Worm (Caenorhabditis elegans) whole organism, L4 larva: ENCODE results near the gene madf-4.
"Not testable (repeated sequence)": the region's sequence is repeated elsewhere in the genome, so short reads cannot be mapped to it uniquely, and the experiment has no call there.

Source experiments
- F10B5.3 ChIP-seq: sonication (generic microtip); optimal IDR thresholded peaks from 2 replicates; lab custom pipeline; 2016; ENCODE audit warnings: mild to moderate bottlenecking, missing genetic modification characterization, missing compliant biosample characterization
- F44E2.7 ChIP-seq: fragments of 200-800 bp; sonication (Bioruptor generic); IDR thresholded peaks from 2 replicates; pipeline ENCODE4 v2.1.2; 2022; ENCODE audit warnings: missing genetic modification characterization, missing compliant biosample characterization
- T26A8.4 ChIP-seq: fragments of 200-800 bp; sonication (Bioruptor generic); IDR thresholded peaks from 2 replicates; pipeline ENCODE4 v1.3.6; 2022; ENCODE audit warnings: missing genetic modification characterization, missing compliant biosample characterization
- Y48G9A.11 ChIP-seq: fragments of 200-800 bp; sonication (Bioruptor generic); IDR thresholded peaks from 2 replicates; pipeline ENCODE4 v1.3.6; 2022; ENCODE audit warnings: missing genetic modification reagents, missing genetic modification characterization, missing compliant biosample characterization
- ZK337.2 ChIP-seq: fragments of 200-800 bp; sonication (Bioruptor generic); IDR thresholded peaks from 2 replicates; pipeline ENCODE4 v1.3.6; 2022; ENCODE audit warnings: missing genetic modification reagents, missing genetic modification characterization, missing compliant biosample characterization
- arid-1 ChIP-seq: fragments of 200-800 bp; sonication (Bioruptor generic); conservative IDR thresholded peaks from 2 replicates; pipeline ENCODE4 v1.3.6; 2022; ENCODE audit warnings: missing genetic modification reagents, missing genetic modification characterization, missing compliant biosample characterization
- ceh-20 ChIP-seq: fragments of 200-800 bp; sonication (Bioruptor generic); IDR thresholded peaks from 2 replicates; pipeline ENCODE4 v1.3.6; 2022; ENCODE audit warnings: missing genetic modification reagents, missing genetic modification characterization, missing compliant biosample characterization
- ctbp-1 ChIP-seq: fragments of 200-800 bp; sonication (Bioruptor generic); IDR thresholded peaks from 2 replicates; pipeline ENCODE4 v1.3.6; 2022; ENCODE audit warnings: missing genetic modification reagents, missing genetic modification characterization, missing compliant biosample characterization
- daf-12 ChIP-seq: fragments of 150-350 bp; optimal IDR thresholded peaks from 2 replicates; lab custom pipeline; 2014; ENCODE audit warnings: missing biosample characterization, missing genetic modification reagents, missing genetic modification characterization
- daf-16 ChIP-seq, 3 experiments: sonication (generic microtip); optimal IDR thresholded peaks; 2 replicates each; lab custom pipeline; 2016 to 2017; ENCODE audit warnings: missing genetic modification characterization in 3 of 3, missing genetic modification reagents in 3 of 3, mild to moderate bottlenecking in 2 of 3, missing compliant biosample characterization in 2 of 3, missing biosample characterization in 1 of 3, moderate library complexity in 1 of 3
- daf-8 ChIP-seq: fragments of 200-800 bp; sonication (Bioruptor generic); IDR thresholded peaks from 2 replicates; pipeline ENCODE4 v1.3.6; 2022; ENCODE audit warnings: missing genetic modification characterization, missing compliant biosample characterization
- dmd-6 ChIP-seq: fragments of 200-800 bp; sonication (Bioruptor generic); IDR thresholded peaks from 2 replicates; pipeline ENCODE4 v1.3.6; 2022; ENCODE audit warnings: missing genetic modification reagents, missing genetic modification characterization, missing compliant biosample characterization
- dmd-8 ChIP-seq: fragments of 200-800 bp; sonication (Bioruptor generic); IDR thresholded peaks from 2 replicates; pipeline ENCODE4 v1.3.6; 2022; ENCODE audit warnings: missing genetic modification characterization, missing compliant biosample characterization
- dmd-9 ChIP-seq: fragments of 200-800 bp; sonication (Bioruptor generic); IDR thresholded peaks from 2 replicates; pipeline ENCODE4 v1.3.6; 2022; ENCODE audit warnings: missing genetic modification reagents, missing genetic modification characterization, missing compliant biosample characterization
- dpl-1 ChIP-seq: fragments of 150-350 bp; optimal IDR thresholded peaks from 2 replicates; lab custom pipeline; 2014; ENCODE audit warnings: missing biosample characterization, missing genetic modification reagents, missing genetic modification characterization
- dve-1 ChIP-seq: sonication (generic microtip); optimal IDR thresholded peaks from 2 replicates; lab custom pipeline; 2017; ENCODE audit warnings: antibody characterized with exemption, mild to moderate bottlenecking, missing genetic modification characterization, missing compliant biosample characterization; ENCODE audit not compliant: insufficient read depth
- egl-27 ChIP-seq: sonication (generic microtip); optimal IDR thresholded peaks from 3 replicates; lab custom pipeline; 2017; ENCODE audit warnings: missing biosample characterization, missing genetic modification reagents, missing genetic modification characterization
- egl-43 ChIP-seq: fragments of 200-800 bp; sonication (Bioruptor generic); IDR thresholded peaks from 2 replicates; pipeline ENCODE4 v1.3.6; 2022; ENCODE audit warnings: missing genetic modification reagents, missing genetic modification characterization, missing compliant biosample characterization
- hmg-1.1 ChIP-seq: fragments of 200-800 bp; sonication (Bioruptor generic); IDR thresholded peaks from 2 replicates; pipeline ENCODE4 v1.3.6; 2022; ENCODE audit warnings: missing genetic modification reagents, missing genetic modification characterization, missing compliant biosample characterization
- jun-1 ChIP-seq: fragments of 150-350 bp; optimal IDR thresholded peaks from 2 replicates; lab custom pipeline; 2014; ENCODE audit warnings: missing biosample characterization, missing genetic modification reagents, missing genetic modification characterization
- lim-7 ChIP-seq: fragments of 200-800 bp; sonication (Bioruptor generic); IDR thresholded peaks from 2 replicates; pipeline ENCODE4 v1.3.6; 2022; ENCODE audit warnings: missing genetic modification characterization, missing compliant biosample characterization
- lin-1 ChIP-seq: fragments of 200-800 bp; sonication (Bioruptor generic); IDR thresholded peaks from 2 replicates; pipeline ENCODE4 v1.3.6; 2022; ENCODE audit warnings: missing genetic modification reagents, missing genetic modification characterization, missing compliant biosample characterization
- lin-38 ChIP-seq: fragments of 200-800 bp; sonication (Bioruptor generic); IDR thresholded peaks from 2 replicates; pipeline ENCODE4 v1.3.6; 2022; ENCODE audit warnings: missing genetic modification reagents, missing genetic modification characterization, missing compliant biosample characterization
- lin-39 ChIP-seq: fragments of 150-350 bp; optimal IDR thresholded peaks from 2 replicates; lab custom pipeline; 2014; ENCODE audit warnings: missing biosample characterization, missing genetic modification reagents, missing genetic modification characterization
- lsy-2 ChIP-seq, 2 experiments: fragments of 150-350 bp in 1 of 2; sonication (generic microtip) in 1 of 2; optimal IDR thresholded peaks; 2 replicates each; lab custom pipeline; 2014 to 2017; ENCODE audit warnings: missing biosample characterization in 2 of 2, missing genetic modification characterization in 2 of 2
- madf-9 ChIP-seq: fragments of 200-800 bp; sonication (Bioruptor generic); conservative IDR thresholded peaks from 2 replicates; pipeline ENCODE4 v1.3.6; 2022; ENCODE audit warnings: missing genetic modification reagents, missing genetic modification characterization, missing compliant biosample characterization
- mdt-29 ChIP-seq: fragments of 200-800 bp; sonication (Bioruptor generic); IDR thresholded peaks from 2 replicates; pipeline ENCODE4 v1.3.6; 2022; ENCODE audit warnings: missing genetic modification reagents, missing genetic modification characterization, missing compliant biosample characterization
- mxl-3 ChIP-seq: fragments of 200-800 bp; sonication (Bioruptor generic); optimal IDR thresholded peaks from 2 replicates; lab custom pipeline; 2018; ENCODE audit warnings: mild to moderate bottlenecking, missing genetic modification characterization, missing compliant biosample characterization
- nhr-102 ChIP-seq: sonication (generic microtip); optimal IDR thresholded peaks from 2 replicates; lab custom pipeline; 2016; ENCODE audit warnings: mild to moderate bottlenecking, missing genetic modification characterization, moderate library complexity, missing compliant biosample characterization
- nhr-237 ChIP-seq: sonication (generic microtip); optimal IDR thresholded peaks from 2 replicates; lab custom pipeline; 2017; ENCODE audit warnings: missing biosample characterization, missing genetic modification characterization
- nhr-25 ChIP-seq: sonication (generic microtip); optimal IDR thresholded peaks from 2 replicates; lab custom pipeline; 2017; ENCODE audit warnings: missing genetic modification characterization, mild to moderate bottlenecking, missing compliant biosample characterization, antibody characterized with exemption, moderate library complexity, borderline replicate concordance; ENCODE audit not compliant: insufficient read depth
- nhr-48 ChIP-seq: sonication (generic microtip); optimal IDR thresholded peaks from 2 replicates; lab custom pipeline; 2016; ENCODE audit warnings: mild to moderate bottlenecking, missing genetic modification characterization, missing compliant biosample characterization
- nhr-77 ChIP-seq: fragments of 150-350 bp; optimal IDR thresholded peaks from 2 replicates; lab custom pipeline; 2014; ENCODE audit warnings: missing biosample characterization, missing genetic modification characterization
- php-3 ChIP-seq: fragments of 200-800 bp; sonication (Bioruptor generic); IDR thresholded peaks from 2 replicates; pipeline ENCODE4 v1.3.6; 2022; ENCODE audit warnings: missing genetic modification reagents, missing genetic modification characterization, missing compliant biosample characterization
- saeg-2 ChIP-seq: fragments of 200-800 bp; sonication (Bioruptor generic); IDR thresholded peaks from 2 replicates; pipeline ENCODE4 v1.3.6; 2022; ENCODE audit warnings: missing genetic modification reagents, missing genetic modification characterization, missing compliant biosample characterization
- set-16 ChIP-seq: fragments of 200-800 bp; sonication (Bioruptor generic); IDR thresholded peaks from 2 replicates; pipeline ENCODE4 v1.3.6; 2022; ENCODE audit warnings: missing genetic modification reagents, missing genetic modification characterization, missing compliant biosample characterization
- spr-1 ChIP-seq: sonication (generic microtip); optimal IDR thresholded peaks from 2 replicates; lab custom pipeline; 2016; ENCODE audit warnings: mild to moderate bottlenecking, missing genetic modification characterization, missing compliant biosample characterization
- tra-1 ChIP-seq: fragments of 200-800 bp; sonication (Bioruptor generic); IDR thresholded peaks from 2 replicates; pipeline ENCODE4 v1.3.6; 2022; ENCODE audit warnings: missing genetic modification reagents, missing genetic modification characterization, missing compliant biosample characterization
- unc-62 ChIP-seq, 3 experiments: fragments of 150-350 bp in 1 of 3; sonication (generic microtip); optimal IDR thresholded peaks in 2 of 3; peaks in 1 of 3; 1 replicate in 1 of 3; 2 replicates in 2 of 3; lab custom pipeline; 2014 to 2017; ENCODE audit warnings: missing biosample characterization in 3 of 3, missing genetic modification characterization in 3 of 3, missing genetic modification reagents in 3 of 3, missing genotype in 1 of 3
- zag-1 ChIP-seq: fragments of 150-350 bp; optimal IDR thresholded peaks from 2 replicates; lab custom pipeline; 2014; ENCODE audit warnings: missing biosample characterization, missing genetic modification characterization
- zfp-2 ChIP-seq: sonication (generic microtip); optimal IDR thresholded peaks from 2 replicates; lab custom pipeline; 2016; ENCODE audit warnings: mild to moderate bottlenecking, missing genetic modification characterization, missing compliant biosample characterization
- zfp-3 ChIP-seq: fragments of 200-800 bp; sonication (Bioruptor generic); conservative IDR thresholded peaks from 2 replicates; pipeline ENCODE4 v1.3.6; 2022; ENCODE audit warnings: missing genetic modification reagents, missing genetic modification characterization, missing compliant biosample characterization
- ztf-11 ChIP-seq: fragments of 150-350 bp; optimal IDR thresholded peaks from 2 replicates; lab custom pipeline; 2014; ENCODE audit warnings: missing biosample characterization, missing genetic modification characterization
- ztf-7 ChIP-seq: fragments of 150-350 bp; optimal IDR thresholded peaks from 2 replicates; lab custom pipeline; 2014; ENCODE audit warnings: missing biosample characterization, missing genetic modification characterization

Gene madf-4

DNA sequence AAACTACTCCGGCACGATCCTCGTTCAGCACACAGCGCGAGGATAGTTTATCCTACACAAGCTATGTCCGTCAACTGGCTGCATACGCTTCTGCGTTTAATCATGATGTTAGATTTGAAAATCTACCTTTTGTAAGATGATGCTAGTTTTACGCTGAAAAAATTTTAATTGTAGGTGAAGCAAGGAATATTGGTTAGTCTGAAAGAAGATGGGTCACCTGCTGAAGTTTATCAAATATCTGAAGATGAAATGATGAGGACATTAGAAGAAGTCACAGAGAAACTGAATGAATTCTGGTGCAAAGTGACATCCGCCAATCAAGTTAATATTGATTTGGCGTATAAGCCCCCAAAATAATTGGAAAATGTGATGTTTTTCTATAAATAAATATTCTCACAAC, 21.2 kb upstream of the madf-4 start (continued):
- TF ChIP-seq ztf-11 (tag; lab: Kevin White, UChicago) (no peak), dpl-1 (GFP tag; lab: Kevin White, UChicago) (no peak)

DNA sequence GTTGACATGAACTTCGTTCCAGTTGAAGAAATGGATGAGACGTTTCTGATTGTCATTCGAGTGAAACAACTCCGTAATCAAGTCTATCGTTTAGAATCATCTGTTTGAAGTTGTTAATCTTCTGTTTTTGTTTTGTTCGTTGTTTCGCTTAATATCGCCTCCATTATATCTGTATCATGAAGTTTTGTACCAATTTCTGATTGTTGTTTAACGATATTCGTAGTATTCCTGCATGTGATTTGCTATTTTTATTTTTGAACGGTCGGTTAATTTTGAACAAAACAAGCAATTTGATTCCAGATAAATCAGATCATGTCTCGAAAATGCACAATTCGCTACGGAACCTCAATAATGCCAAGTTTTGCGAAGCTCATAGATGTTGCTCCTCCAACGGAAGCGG, 20.3 kb upstream of the madf-4 start, which contains the start of gene C27H6.9:
C27H6.9 (plus strand) TSS at position 301 of the 400 bp plus-strand sequence.
- TF ChIP-seq daf-12 (no peak), daf-16 (GFP tag; optimal IDR thresholded peaks at IDR 0.05; lab: Kevin White, UChicago) (no peak), daf-16 (tag; optimal IDR thresholded peaks at IDR 0.05; lab: Kevin White, UChicago) (no peak), saeg-2 (GFP tag; lab: Robert Waterston, UW) (no peak), nhr-237 (tag; lab: Kevin White, UChicago) (no peak), F44E2.7 (no peak), dmd-9 (GFP tag; lab: Robert Waterston, UW) (no peak), egl-27 (no peak), egl-43 (no peak), lin-1 (GFP tag; lab: Robert Waterston, UW) (no peak), set-16 (GFP tag; lab: Robert Waterston, UW) (no peak), zag-1 (tag; lab: Kevin White, UChicago) (no peak), lin-39 (tag; lab: Kevin White, UChicago) (no peak), mxl-3 (GFP tag; lab: Kevin White, UChicago) (no peak), daf-8 (GFP tag; lab: Robert Waterston, UW) (no peak), unc-62 (GFP tag; optimal IDR thresholded peaks at IDR 0.05 in 1 of 2; lab: Kevin White, UChicago) (no peak), unc-62 (tag; optimal IDR thresholded peaks at IDR 0.05; lab: Kevin White, UChicago) (no peak), F10B5.3 (tag; lab: Kevin White, UChicago) (no peak), zfp-2 (no peak)
- TF ChIP-seq, all 104 proteins: peak for 0

DNA sequence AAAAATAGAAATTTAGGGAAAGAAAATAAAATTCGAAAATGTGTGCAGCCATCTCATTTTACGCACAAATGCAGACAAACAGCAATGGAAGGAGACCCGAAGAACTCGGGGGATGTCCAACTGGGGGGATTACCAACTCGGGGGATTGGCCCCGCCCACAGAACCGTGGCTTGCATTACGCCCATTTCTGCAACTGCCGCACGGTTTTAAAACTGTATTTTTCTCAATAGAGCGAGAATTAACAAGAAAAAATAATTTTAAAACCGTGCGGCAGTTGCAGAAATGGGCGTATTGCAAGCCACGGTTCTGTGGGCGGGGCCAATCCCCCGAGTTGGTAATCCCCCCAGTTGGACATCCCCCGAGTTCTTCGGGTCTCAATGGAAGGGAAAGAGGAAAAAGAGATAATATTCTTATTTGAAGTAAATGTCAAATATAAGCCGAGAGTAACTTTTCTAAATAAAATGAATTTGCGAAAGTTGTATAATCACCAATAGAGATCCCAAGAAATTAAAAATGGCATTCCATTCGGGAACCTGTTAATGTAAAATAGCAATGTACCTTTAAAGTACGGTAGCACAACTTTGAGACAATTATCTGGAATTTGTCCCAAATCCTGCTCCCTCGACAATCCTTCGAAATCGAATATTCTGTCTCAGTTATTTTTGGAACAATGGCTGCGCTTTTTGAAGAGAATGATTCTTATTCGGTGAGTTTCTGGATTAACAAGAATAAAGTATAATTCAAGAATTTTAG, 18.6 kb upstream of the madf-4 start, which contains the start of the genes ruvb-1 and tofu-1:
ruvb-1 (minus strand) TSS at position 72 of the 753 bp plus-strand sequence.
tofu-1 (plus strand) TSS at position 417 of the 753 bp plus-strand sequence.
- TF ChIP-seq dmd-6 (GFP tag; lab: Robert Waterston, UW) (peak; percentile 76), ceh-20 (GFP tag; lab: Robert Waterston, UW) (peak; percentile 81), php-3 (peak; percentile 65; the same call in 1 of the 2 replicates), ctbp-1 (GFP tag; lab: Robert Waterston, UW) (peak; percentile 71), dve-1 (peak; percentile 88), lim-7 (GFP tag; lab: Robert Waterston, UW) (0 out of 2 replicates have a peak, but pooled peaks have one; percentile 29), nhr-48 (tag; lab: Kevin White, UChicago) (peak; percentile 59), nhr-25 (tag; lab: Kevin White, UChicago) (peak; percentile 38), lsy-2 (tag; optimal IDR thresholded peaks at IDR 0.05; lab: Kevin White, UChicago) (peak in 1 of 2 experiments; percentile 73), mdt-29 (GFP tag; lab: Robert Waterston, UW) (peak; percentile 64; the same call in 1 of the 2 replicates), T26A8.4 (peak; percentile 85), dmd-9 (GFP tag; lab: Robert Waterston, UW) (peak; percentile 73), spr-1 (tag; lab: Kevin White, UChicago) (peak; percentile 56), lin-38 (peak; percentile 91), madf-9 (GFP tag; lab: Robert Waterston, UW) (peak; percentile 74), arid-1 (GFP tag; lab: Robert Waterston, UW) (peak; percentile 54; the same call in 1 of the 2 replicates), ztf-7 (peak; percentile 35), dmd-8 (GFP tag; lab: Robert Waterston, UW) (peak; percentile 57; the same call in 1 of the 2 replicates), tra-1 (GFP tag; lab: Robert Waterston, UW) (peak; percentile 82), saeg-2 (GFP tag; lab: Robert Waterston, UW) (0 out of 2 replicates have a peak, but pooled peaks have one; percentile 33), jun-1 (peak; percentile 15), Y48G9A.11 (GFP tag; lab: Robert Waterston, UW) (0 out of 2 replicates have a peak, but pooled peaks have one; percentile 32), unc-62 (GFP tag; optimal IDR thresholded peaks at IDR 0.05 in 1 of 2; lab: Kevin White, UChicago) (peak in 1 of 2 experiments; percentile 48), hmg-1.1 (GFP tag; lab: Robert Waterston, UW) (peak; percentile 93), nhr-77 (tag; lab: Kevin White, UChicago) (peak; percentile 16), ZK337.2 (GFP tag; lab: Robert Waterston, UW) (0 out of 2 replicates have a peak, but pooled peaks have one; percentile 22), nhr-102 (tag; lab: Kevin White, UChicago) (peak; percentile 58), zfp-3 (peak; percentile 72; the same call in 1 of the 2 replicates)
- TF ChIP-seq unc-62 (tag; optimal IDR thresholded peaks at IDR 0.05; lab: Kevin White, UChicago): not testable (repeated sequence)
